Worm (Caenorhabditis elegans) whole organism, young adult: ENCODE data around the gene M162.5.
A peak's percentile ranks its signal among the peaks of the same experiment; 100 is the strongest.

Source experiments
- C17E4.6 ChIP-seq: fragments of 200-800 bp; sonication (Bioruptor generic); IDR thresholded peaks from 2 replicates; pipeline ENCODE4 v1.3.6; 2022; ENCODE audit warnings: missing genetic modification reagents, missing genetic modification characterization, missing compliant biosample characterization
- F10E7.11 ChIP-seq: sonication (generic microtip); optimal IDR thresholded peaks from 2 replicates; lab custom pipeline; 2017; ENCODE audit warnings: mild to moderate bottlenecking, missing genetic modification characterization, moderate library complexity, missing compliant biosample characterization
- F22D6.2 ChIP-seq: sonication (generic microtip); optimal IDR thresholded peaks from 2 replicates; lab custom pipeline; 2016; ENCODE audit warnings: mild to moderate bottlenecking, missing genetic modification characterization, missing compliant biosample characterization
- F33H1.4 ChIP-seq: fragments of 200-800 bp; sonication (Bioruptor generic); IDR thresholded peaks from 2 replicates; pipeline ENCODE4 v1.3.6; 2022; ENCODE audit warnings: missing genetic modification reagents, missing genetic modification characterization, missing compliant biosample characterization
- F57A8.1 ChIP-seq: fragments of 200-800 bp; sonication (Bioruptor generic); optimal IDR thresholded peaks from 2 replicates; lab custom pipeline; 2018; ENCODE audit warnings: mild to moderate bottlenecking, missing genetic modification characterization, moderate library complexity, missing compliant biosample characterization
- K11D2.4 ChIP-seq: fragments of 200-800 bp; sonication (Bioruptor generic); IDR thresholded peaks from 2 replicates; pipeline ENCODE4 v1.3.6; 2022; ENCODE audit warnings: missing genetic modification reagents, missing genetic modification characterization, missing compliant biosample characterization
- T07F8.4 ChIP-seq: sonication (generic microtip); optimal IDR thresholded peaks from 2 replicates; lab custom pipeline; 2016; ENCODE audit warnings: mild to moderate bottlenecking, missing genetic modification characterization, moderate library complexity, missing compliant biosample characterization
- Y53F4B.3 ChIP-seq: fragments of 200-800 bp; sonication (Bioruptor generic); IDR thresholded peaks from 2 replicates; pipeline ENCODE4 v1.3.6; 2022; ENCODE audit warnings: missing genetic modification reagents, missing genetic modification characterization, missing compliant biosample characterization
- Y56A3A.18 ChIP-seq: fragments of 200-800 bp; sonication (Bioruptor generic); IDR thresholded peaks from 2 replicates; pipeline ENCODE4 v1.3.6; 2022; ENCODE audit warnings: missing genetic modification reagents, missing genetic modification characterization, missing compliant biosample characterization
- Y79H2A.3 ChIP-seq: fragments of 200-800 bp; sonication (Bioruptor generic); conservative IDR thresholded peaks from 2 replicates; pipeline ENCODE4 v1.3.6; 2022; ENCODE audit warnings: missing genetic modification reagents, missing genetic modification characterization, missing compliant biosample characterization
- atf-7 ChIP-seq: sonication (generic microtip); optimal IDR thresholded peaks from 2 replicates; lab custom pipeline; 2017; ENCODE audit warnings: mild to moderate bottlenecking, missing genetic modification characterization, missing compliant biosample characterization
- attf-5 ChIP-seq: fragments of 200-800 bp; sonication (Bioruptor generic); optimal IDR thresholded peaks from 2 replicates; lab custom pipeline; 2018; ENCODE audit warnings: mild to moderate bottlenecking, missing genetic modification characterization, missing compliant biosample characterization
- bed-1 ChIP-seq: fragments of 200-800 bp; sonication (Bioruptor generic); IDR thresholded peaks from 2 replicates; pipeline ENCODE4 v1.3.6; 2022; ENCODE audit warnings: missing genetic modification reagents, missing genetic modification characterization, missing compliant biosample characterization
- ceh-100 ChIP-seq: fragments of 200-800 bp; sonication (Bioruptor generic); IDR thresholded peaks from 2 replicates; pipeline ENCODE4 v1.3.6; 2022; ENCODE audit warnings: missing genetic modification reagents, missing genetic modification characterization, missing compliant biosample characterization
- ceh-58 ChIP-seq: fragments of 200-800 bp; sonication (Bioruptor generic); IDR thresholded peaks from 2 replicates; pipeline ENCODE4 v1.3.6; 2022; ENCODE audit warnings: missing genetic modification characterization, missing compliant biosample characterization
- die-1 ChIP-seq: sonication (generic microtip); optimal IDR thresholded peaks from 2 replicates; lab custom pipeline; 2016; ENCODE audit warnings: missing genotype, mild to moderate bottlenecking, missing genetic modification characterization, missing compliant biosample characterization
- dox-1 ChIP-seq: fragments of 200-800 bp; sonication (Bioruptor generic); IDR thresholded peaks from 2 replicates; pipeline ENCODE4 v1.3.6; 2022; ENCODE audit warnings: missing genetic modification reagents, missing genetic modification characterization, missing compliant biosample characterization
- gei-17 ChIP-seq: fragments of 200-800 bp; sonication (Bioruptor generic); optimal IDR thresholded peaks from 2 replicates; lab custom pipeline; 2018; ENCODE audit warnings: mild to moderate bottlenecking, missing genetic modification characterization, missing compliant biosample characterization
- hmg-1.2 ChIP-seq: fragments of 200-800 bp; sonication (Bioruptor generic); IDR thresholded peaks from 2 replicates; pipeline ENCODE4 v1.3.6; 2022; ENCODE audit warnings: missing genetic modification reagents, missing genetic modification characterization, missing compliant biosample characterization
- hmg-20 ChIP-seq: fragments of 200-800 bp; sonication (Bioruptor generic); IDR thresholded peaks from 2 replicates; pipeline ENCODE4 v1.3.6; 2022; ENCODE audit warnings: missing genetic modification reagents, missing genetic modification characterization, missing compliant biosample characterization
- hrde-1 ChIP-seq: sonication (generic microtip); optimal IDR thresholded peaks from 2 replicates; lab custom pipeline; 2016; ENCODE audit warnings: missing genetic modification characterization, mild to moderate bottlenecking, missing compliant biosample characterization, moderate library complexity, missing genotype, missing genetic modification reagents, borderline replicate concordance
- hsf-1 ChIP-seq: fragments of 200-800 bp; sonication (Bioruptor generic); IDR thresholded peaks from 2 replicates; pipeline ENCODE4 v1.3.6; 2022; ENCODE audit warnings: missing genetic modification reagents, missing genetic modification characterization, missing compliant biosample characterization
- lin-26 ChIP-seq: fragments of 200-800 bp; sonication (Bioruptor generic); IDR thresholded peaks from 2 replicates; pipeline ENCODE4 v1.3.6; 2022; ENCODE audit warnings: missing genetic modification reagents, missing genetic modification characterization, missing compliant biosample characterization
- lin-40 ChIP-seq: sonication (generic microtip); optimal IDR thresholded peaks from 2 replicates; lab custom pipeline; 2016; ENCODE audit warnings: missing genetic modification characterization, mild to moderate bottlenecking, missing compliant biosample characterization, missing genotype, missing genetic modification reagents
- madf-10 ChIP-seq: sonication (generic microtip); optimal IDR thresholded peaks from 2 replicates; lab custom pipeline; 2016; ENCODE audit warnings: mild to moderate bottlenecking, missing genetic modification characterization, missing compliant biosample characterization
- madf-6 ChIP-seq: fragments of 200-800 bp; sonication (Bioruptor generic); IDR thresholded peaks from 2 replicates; pipeline ENCODE4 v1.3.6; 2022; ENCODE audit warnings: missing genetic modification reagents, missing genetic modification characterization, missing compliant biosample characterization
- mes-4 ChIP-seq: sonication (generic microtip); optimal IDR thresholded peaks from 2 replicates; lab custom pipeline; 2016; ENCODE audit warnings: missing genotype, missing genetic modification characterization, missing compliant biosample characterization
- nfyb-1 ChIP-seq: fragments of 200-800 bp; sonication (Bioruptor generic); IDR thresholded peaks from 2 replicates; pipeline ENCODE4 v1.3.6; 2022; ENCODE audit warnings: missing genetic modification reagents, missing genetic modification characterization, missing compliant biosample characterization
- nhr-179 ChIP-seq: sonication (generic microtip); optimal IDR thresholded peaks from 2 replicates; lab custom pipeline; 2016; ENCODE audit warnings: mild to moderate bottlenecking, missing genetic modification characterization, missing compliant biosample characterization
- pbrm-1 ChIP-seq: fragments of 200-800 bp; sonication (Bioruptor generic); IDR thresholded peaks from 2 replicates; pipeline ENCODE4 v1.3.6; 2022; ENCODE audit warnings: missing genetic modification reagents, missing genetic modification characterization, missing compliant biosample characterization
- rec-8 ChIP-seq, 2 experiments: sonication (generic microtip); optimal IDR thresholded peaks; 2 replicates each; lab custom pipeline; 2016; ENCODE audit warnings: mild to moderate bottlenecking in 2 of 2, missing genetic modification characterization in 2 of 2, missing genetic modification reagents in 2 of 2, missing genotype in 2 of 2, missing biosample characterization in 1 of 2, missing compliant biosample characterization in 1 of 2, moderate library complexity in 1 of 2
- sea-2 ChIP-seq: fragments of 200-800 bp; sonication (Bioruptor generic); IDR thresholded peaks from 2 replicates; pipeline ENCODE4 v1.3.6; 2022; ENCODE audit warnings: missing genetic modification characterization, missing compliant biosample characterization
- snpc-1.1 ChIP-seq: sonication (generic microtip); optimal IDR thresholded peaks from 2 replicates; lab custom pipeline; 2017; ENCODE audit warnings: missing genetic modification characterization, mild to moderate bottlenecking, missing compliant biosample characterization, antibody characterized with exemption, moderate library complexity, missing genotype, missing genetic modification reagents; ENCODE audit not compliant: insufficient read depth
- somi-1 ChIP-seq: fragments of 200-800 bp; sonication (Bioruptor generic); optimal IDR thresholded peaks from 2 replicates; lab custom pipeline; 2018; ENCODE audit warnings: mild to moderate bottlenecking, missing genetic modification characterization, missing compliant biosample characterization
- zim-3 ChIP-seq: sonication (generic microtip); optimal IDR thresholded peaks from 2 replicates; lab custom pipeline; 2017; ENCODE audit warnings: mild to moderate bottlenecking, missing genetic modification characterization, moderate library complexity, missing compliant biosample characterization
- ztf-6 ChIP-seq: fragments of 200-800 bp; sonication (Bioruptor generic); IDR thresholded peaks from 2 replicates; pipeline ENCODE4 v1.3.6; 2022; ENCODE audit warnings: missing genetic modification reagents, missing genetic modification characterization, missing compliant biosample characterization

M162.5 gene

DNA sequence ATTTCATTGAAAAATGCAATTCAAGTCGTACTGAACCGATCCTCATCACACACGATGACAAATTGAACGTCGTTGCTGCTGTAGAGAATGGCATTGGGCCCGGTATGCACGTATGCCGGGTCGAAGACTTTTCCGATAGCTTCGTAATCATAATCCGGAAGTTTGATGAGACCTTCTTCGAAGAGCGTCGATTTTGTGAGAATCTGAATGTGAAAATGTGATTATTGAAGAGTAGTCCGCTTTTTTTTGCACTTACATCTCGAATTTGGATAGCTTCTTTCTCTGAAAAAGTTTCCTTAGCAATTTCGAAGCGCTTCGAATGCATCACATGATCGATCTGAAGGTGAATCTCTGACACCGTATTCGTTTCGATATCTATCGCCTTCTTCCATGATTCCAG, 16.4 kb downstream of the M162.5 start, which contains the start of gene fbxa-118:
Gene fbxa-118 (minus strand): TSS at position 101 of the 400 bp plus-strand sequence.
- TF ChIP-seq zim-3 (tag; lab: Kevin White, UChicago) (no peak), nhr-179 (tag; lab: Kevin White, UChicago) (no peak), madf-6 (GFP tag; lab: Robert Waterston, UW) (no peak), somi-1 (GFP tag; lab: Kevin White, UChicago) (no peak), C17E4.6 (GFP tag; lab: Robert Waterston, UW) (no peak), nfyb-1 (GFP tag; lab: Robert Waterston, UW) (no peak), lin-40 (tag; lab: Kevin White, UChicago) (no peak), pbrm-1 (no peak), F57A8.1 (no peak), atf-7 (tag; lab: Kevin White, UChicago) (no peak), hmg-20 (no peak), ceh-58 (GFP tag; lab: Robert Waterston, UW) (no peak), lin-26 (no peak), Y56A3A.18 (GFP tag; lab: Robert Waterston, UW) (no peak), die-1 (tag; lab: Kevin White, UChicago) (no peak), attf-5 (GFP tag; lab: Kevin White, UChicago) (no peak)
- TF ChIP-seq, all 124 proteins: peak for 0

DNA sequence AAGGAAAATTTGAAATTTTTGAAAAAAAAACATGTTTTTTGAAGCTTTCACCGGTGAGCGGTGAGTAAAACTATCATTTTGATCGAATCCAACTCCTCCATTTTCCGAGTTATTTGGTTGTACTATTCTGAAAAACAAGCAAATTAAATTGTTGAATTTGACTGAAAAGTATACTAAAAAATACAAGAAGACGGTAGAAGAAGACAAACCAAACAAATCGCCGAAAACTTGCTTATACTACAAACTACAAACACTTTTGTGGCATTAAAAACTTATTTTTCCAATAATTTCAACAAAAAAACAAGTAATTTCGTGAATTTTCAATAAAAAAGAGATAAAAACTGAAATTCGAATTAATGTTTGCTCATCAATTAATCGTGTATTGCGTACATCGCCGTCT, 17.8 kb downstream of the M162.5 start, which contains the start of gene fbxa-194:
Gene fbxa-194 (minus strand): TSS at position 101 of the 400 bp plus-strand sequence.
- TF ChIP-seq snpc-1.1: no peak
- no peak for TF ChIP-seq madf-10 (tag; lab: Kevin White, UChicago)
- no peak for TF ChIP-seq Y53F4B.3 (GFP tag; lab: Robert Waterston, UW)
- TF ChIP-seq die-1 (tag; lab: Kevin White, UChicago): no peak
- TF ChIP-seq sea-2: no peak
- no peak for TF ChIP-seq hrde-1 (tag; lab: Kevin White, UChicago)
- TF ChIP-seq atf-7 (tag; lab: Kevin White, UChicago): no peak
- no peak for TF ChIP-seq gei-17 (GFP tag; lab: Kevin White, UChicago)
- TF ChIP-seq F22D6.2: no peak
- no peak for TF ChIP-seq dox-1
- no peak for TF ChIP-seq Y79H2A.3
- no peak for TF ChIP-seq T07F8.4 (tag; lab: Kevin White, UChicago)
- no peak for TF ChIP-seq ceh-100
- TF ChIP-seq hmg-1.2 (GFP tag; lab: Robert Waterston, UW): no peak
- no peak for TF ChIP-seq F33H1.4 (GFP tag; lab: Robert Waterston, UW)
- TF ChIP-seq lin-26: no peak
- no peak for TF ChIP-seq mes-4 (tag; lab: Kevin White, UChicago)
- TF ChIP-seq rec-8 (tag; optimal IDR thresholded peaks at IDR 0.05; lab: Kevin White, UChicago): no peak
- TF ChIP-seq bed-1: no peak
- no peak for TF ChIP-seq F10E7.11

DNA sequence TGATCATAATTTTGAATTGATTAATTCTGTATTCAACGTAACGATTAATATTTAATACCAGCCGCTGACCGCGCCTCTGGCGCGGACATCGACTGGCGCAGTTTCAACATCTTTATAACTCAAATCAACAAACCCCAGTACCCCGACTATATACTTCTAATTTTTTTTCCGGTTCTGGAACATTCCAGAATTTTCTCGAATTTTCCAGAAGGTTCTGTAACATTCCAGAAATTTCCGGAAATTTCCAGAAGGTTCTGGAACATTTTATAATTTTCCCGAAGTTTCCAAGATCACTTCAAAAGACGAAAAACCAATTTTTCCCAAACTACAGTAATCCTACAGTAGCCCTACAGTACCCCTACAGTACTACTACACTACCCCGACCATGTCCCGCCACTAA, 18.4 kb downstream of the M162.5 start:
- no peak for TF ChIP-seq K11D2.4 (GFP tag; lab: Robert Waterston, UW)
- peak; percentile 91 for TF ChIP-seq hsf-1 (GFP tag; lab: Robert Waterston, UW)
- TF ChIP-seq ztf-6 (GFP tag; lab: Robert Waterston, UW): no peak
- TF ChIP-seq, all 124 proteins: peak for 1
